Fruit fly (Drosophila melanogaster): Measurements from ENCODE around the gene E23.

DNA sequence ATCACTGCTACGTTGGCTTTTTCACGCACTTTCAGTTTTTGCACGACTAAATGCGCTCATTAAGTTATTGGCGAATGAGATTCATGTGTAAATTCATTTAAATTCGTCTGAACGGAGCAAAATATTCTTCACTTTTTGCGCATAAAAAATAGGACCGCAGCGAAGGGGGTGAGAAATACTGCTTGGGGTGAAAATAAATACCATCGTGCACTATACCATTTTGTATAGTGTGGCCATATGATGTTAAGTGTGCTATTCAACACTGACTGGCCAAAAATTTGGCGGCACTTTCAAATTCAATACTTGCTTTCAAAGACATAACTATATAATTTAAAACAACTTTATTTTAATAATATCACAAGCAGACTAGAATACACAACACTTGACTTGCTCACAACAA lies 18.6 kb upstream of the E23 start, which contains the start of gene GramD1B:
- TF ChIP-seq Pif1B (GFP tag; optimal IDR thresholded peaks at IDR 0.05) (no peak), rn (GFP tag; IDR thresholded peaks at IDR 0.05) (no peak), CG32121 (GFP tag; IDR thresholded peaks at IDR 0.05) (no peak), CG12605 (GFP tag; IDR thresholded peaks at IDR 0.05) (no peak), CG17806 (tag; optimal IDR thresholded peaks at IDR 0.05) (no peak), CG34367 (tag; optimal IDR thresholded peaks at IDR 0.05) (no peak), CG8301 (tag; optimal IDR thresholded peaks at IDR 0.05) (no peak), Snoo (tag; optimal IDR thresholded peaks at IDR 0.05) (no peak), CG8159 (tag; optimal IDR thresholded peaks at IDR 0.05) (no peak), EcR (GFP tag; optimal IDR thresholded peaks at IDR 0.05) (no peak), CG10348 (GFP tag; IDR thresholded peaks at IDR 0.05) (no peak)

Data from whole organism, pupa.